Worm (Caenorhabditis elegans) whole organism, late embryonic: ENCODE measurements around the gene nhr-232.

Source experiments
- ama-1 ChIP-seq: fragments of 150-350 bp; optimal IDR thresholded peaks from 2 replicates; lab custom pipeline; 2014
- pha-4 ChIP-seq: fragments of 150-350 bp; optimal IDR thresholded peaks from 2 replicates; lab custom pipeline; 2018; ENCODE audit warnings: missing biosample characterization, missing genetic modification reagents, missing genetic modification characterization
- rnt-1 ChIP-seq: sonication (generic microtip); optimal IDR thresholded peaks from 2 replicates; lab custom pipeline; 2016; ENCODE audit warnings: missing genetic modification characterization, missing compliant biosample characterization

DNA sequence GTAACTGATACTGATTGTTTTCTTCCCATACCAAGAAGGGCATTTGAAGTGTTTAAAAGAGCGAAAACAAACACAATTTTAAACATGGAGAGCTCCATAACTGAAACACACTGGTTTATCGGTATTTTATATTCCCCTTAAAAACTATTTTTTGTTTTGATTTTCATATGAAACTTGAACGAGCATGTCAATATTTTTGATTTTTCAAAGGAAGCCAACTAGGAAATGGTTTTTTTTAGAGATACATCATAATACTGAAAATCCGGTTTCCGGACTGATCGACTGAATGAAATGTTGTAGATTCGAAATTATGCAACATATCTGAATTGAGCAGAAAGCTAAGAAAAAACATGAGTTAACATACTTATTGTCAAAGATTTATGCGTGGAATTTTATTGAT lies 28.6 kb upstream of the nhr-232 start, which contains the start of gene ttr-19:
- TF ChIP-seq ama-1 (lab: Kevin White, UChicago), result no peak
- TF ChIP-seq rnt-1 (tag; lab: Kevin White, UChicago), result no peak
- TF ChIP-seq pha-4 (tag; lab: Kevin White, UChicago), result no peak
